Fruit fly (Drosophila melanogaster) whole organism, embryonic: ENCODE data around the gene CG1246.

Source experiments
- Adf1 ChIP-seq: fragments of 200-800 bp; sonication (Bioruptor generic); IDR thresholded peaks from 2 replicates; pipeline ENCODE4 v1.3.6; 2022; ENCODE audit warnings: missing biosample characterization, missing genetic modification characterization
- Aef1 ChIP-seq: fragments of 200-800 bp; sonication (Bioruptor generic); IDR thresholded peaks from 3 replicates; pipeline ENCODE4 v1.3.6; 2022; ENCODE audit warnings: missing biosample characterization, missing genetic modification characterization
- CG1024 ChIP-seq: fragments of 200-800 bp; sonication (Bioruptor generic); IDR thresholded peaks from 2 replicates; pipeline ENCODE4 v1.3.6; 2022; ENCODE audit warnings: missing biosample characterization, missing genetic modification characterization
- CG11504 ChIP-seq: fragments of 200-800 bp; sonication (Bioruptor generic); optimal IDR thresholded peaks from 3 replicates; lab custom pipeline; 2019; ENCODE audit warnings: missing biosample characterization, mild to moderate bottlenecking, missing genetic modification characterization, moderate library complexity
- CG12659 ChIP-seq: fragments of 200-800 bp; sonication (Bioruptor generic); optimal IDR thresholded peaks from 3 replicates; lab custom pipeline; 2017; ENCODE audit warnings: mild to moderate bottlenecking, missing biosample characterization, missing genetic modification reagents, missing genetic modification characterization
- CG13123 ChIP-seq: fragments of 200-800 bp; sonication (Bioruptor generic); optimal IDR thresholded peaks from 2 replicates; lab custom pipeline; 2016; ENCODE audit warnings: missing biosample characterization, missing genetic modification characterization
- CG14710 ChIP-seq: fragments of 200-800 bp; sonication (Bioruptor generic); optimal IDR thresholded peaks from 3 replicates; lab custom pipeline; 2019; ENCODE audit warnings: missing biosample characterization, mild to moderate bottlenecking, missing genetic modification characterization, moderate library complexity
- CG14860 ChIP-seq: fragments of 200-800 bp; sonication (Bioruptor generic); IDR thresholded peaks from 3 replicates; pipeline ENCODE4 v1.3.6; 2022; ENCODE audit warnings: missing biosample characterization, missing genetic modification characterization; ENCODE audit not compliant: partially characterized antibody
- CG15696 ChIP-seq: fragments of 200-800 bp; sonication (Bioruptor generic); optimal IDR thresholded peaks from 2 replicates; lab custom pipeline; 2019; ENCODE audit warnings: missing biosample characterization, mild to moderate bottlenecking, missing genetic modification characterization, moderate library complexity
- CG16815 ChIP-seq: fragments of 200-800 bp; sonication (Bioruptor generic); optimal IDR thresholded peaks from 3 replicates; lab custom pipeline; 2017; ENCODE audit warnings: missing biosample characterization, mild to moderate bottlenecking, missing genetic modification characterization
- CG17328 ChIP-seq: fragments of 200-800 bp; sonication (Bioruptor generic); IDR thresholded peaks from 2 replicates; pipeline ENCODE4 v1.3.6; 2022; ENCODE audit warnings: missing biosample characterization, missing genetic modification characterization
- CG1832 ChIP-seq: fragments of 200-800 bp; sonication (Bioruptor generic); optimal IDR thresholded peaks from 2 replicates; lab custom pipeline; 2017; ENCODE audit warnings: missing biosample characterization, mild to moderate bottlenecking, missing genetic modification characterization, inconsistent platforms
- CG18599 ChIP-seq: fragments of 200-800 bp; sonication (Bioruptor generic); optimal IDR thresholded peaks from 3 replicates; lab custom pipeline; 2017; ENCODE audit warnings: missing biosample characterization, missing genetic modification characterization, mild to moderate bottlenecking, moderate library complexity, missing genetic modification reagents
- CG2875 ChIP-seq: fragments of 200-800 bp; sonication (Bioruptor generic); optimal IDR thresholded peaks from 2 replicates; lab custom pipeline; 2017; ENCODE audit warnings: missing biosample characterization, mild to moderate bottlenecking, missing genetic modification characterization, missing genetic modification reagents
- CG2889 ChIP-seq: fragments of 200-800 bp; sonication (Bioruptor generic); IDR thresholded peaks from 3 replicates; pipeline ENCODE4 v1.3.6; 2022; ENCODE audit warnings: missing biosample characterization, missing genetic modification characterization
- CG31365 ChIP-seq: fragments of 200-800 bp; sonication (Bioruptor generic); optimal IDR thresholded peaks from 2 replicates; lab custom pipeline; 2018; ENCODE audit warnings: missing biosample characterization, mild to moderate bottlenecking, missing genetic modification characterization
- CG34224 ChIP-seq: fragments of 200-800 bp; sonication (Bioruptor generic); IDR thresholded peaks from 3 replicates; pipeline ENCODE4 v1.3.6; 2022; ENCODE audit warnings: missing biosample characterization, missing genetic modification characterization; ENCODE audit not compliant: partially characterized antibody
- CG43689 ChIP-seq: fragments of 200-800 bp; sonication (Bioruptor generic); IDR thresholded peaks from 2 replicates; pipeline ENCODE4 v1.3.6; 2022; ENCODE audit warnings: missing biosample characterization, missing genetic modification characterization
- CG4404 ChIP-seq: fragments of 200-800 bp; sonication (Bioruptor generic); IDR thresholded peaks from 2 replicates; pipeline ENCODE4 v1.3.6; 2022; ENCODE audit warnings: missing biosample characterization, missing genetic modification characterization
- CG6791 ChIP-seq: fragments of 200-800 bp; sonication (Bioruptor generic); IDR thresholded peaks from 3 replicates; pipeline ENCODE4 v1.3.6; 2022; ENCODE audit warnings: missing biosample characterization, missing genetic modification characterization; ENCODE audit not compliant: partially characterized antibody
- CG7271 ChIP-seq: fragments of 200-800 bp; sonication (Bioruptor generic); optimal IDR thresholded peaks from 2 replicates; lab custom pipeline; 2018; ENCODE audit warnings: missing biosample characterization, mild to moderate bottlenecking, missing genetic modification characterization, moderate library complexity
- CG7987 ChIP-seq: fragments of 200-800 bp; sonication (Bioruptor generic); optimal IDR thresholded peaks from 2 replicates; lab custom pipeline; 2018; ENCODE audit warnings: missing biosample characterization, mild to moderate bottlenecking, missing genetic modification characterization, moderate library complexity
- CG8089 ChIP-seq: fragments of 200-800 bp; sonication (Bioruptor generic); optimal IDR thresholded peaks from 3 replicates; lab custom pipeline; 2016; ENCODE audit warnings: missing biosample characterization, missing genetic modification characterization
- Dip2 ChIP-seq: fragments of 200-800 bp; sonication (Bioruptor generic); IDR thresholded peaks from 2 replicates; pipeline ENCODE4 v1.3.6; 2022; ENCODE audit warnings: missing biosample characterization, missing genetic modification characterization
- Fer3 ChIP-seq: fragments of 200-800 bp; sonication (Bioruptor generic); optimal IDR thresholded peaks from 2 replicates; lab custom pipeline; 2018; ENCODE audit warnings: missing biosample characterization, mild to moderate bottlenecking, missing genetic modification characterization, moderate library complexity
- HLH54F ChIP-seq: fragments of 200-800 bp; sonication (Bioruptor generic); optimal IDR thresholded peaks from 3 replicates; lab custom pipeline; 2016; ENCODE audit warnings: missing biosample characterization, missing genetic modification characterization
- Hr51 ChIP-seq, 2 experiments: fragments of 200-800 bp; sonication (Bioruptor generic); optimal IDR thresholded peaks; 2 replicates in 1 of 2; 3 replicates in 1 of 2; lab custom pipeline; 2016 to 2018; ENCODE audit warnings: missing biosample characterization in 2 of 2, missing genetic modification characterization in 2 of 2, mild to moderate bottlenecking in 1 of 2, moderate library complexity in 1 of 2
- Mes4 ChIP-seq: fragments of 200-800 bp; sonication (Bioruptor generic); optimal IDR thresholded peaks from 2 replicates; lab custom pipeline; 2016; ENCODE audit warnings: missing biosample characterization, missing genetic modification characterization
- NK7.1 ChIP-seq: fragments of 200-800 bp; sonication (Bioruptor generic); optimal IDR thresholded peaks from 3 replicates; lab custom pipeline; 2016; ENCODE audit warnings: missing biosample characterization, missing genetic modification characterization
- Opbp ChIP-seq: fragments of 200-800 bp; sonication (Bioruptor generic); IDR thresholded peaks from 3 replicates; pipeline ENCODE4 v1.3.6; 2022; ENCODE audit warnings: missing biosample characterization, missing genetic modification characterization; ENCODE audit not compliant: partially characterized antibody
- Usf ChIP-seq: fragments of 200-800 bp; sonication (Bioruptor generic); optimal IDR thresholded peaks from 2 replicates; lab custom pipeline; 2017; ENCODE audit warnings: missing genotype, missing biosample characterization, missing genetic modification characterization
- abd-A ChIP-seq: fragments of 200-800 bp; sonication (Bioruptor generic); optimal IDR thresholded peaks from 3 replicates; lab custom pipeline; 2019; ENCODE audit warnings: missing biosample characterization, mild to moderate bottlenecking, missing genetic modification characterization, moderate library complexity
- ac ChIP-seq: fragments of 200-800 bp; sonication (Bioruptor generic); optimal IDR thresholded peaks from 3 replicates; lab custom pipeline; 2017; ENCODE audit warnings: missing biosample characterization, mild to moderate bottlenecking, missing genetic modification characterization
- aop ChIP-seq: fragments of 200-800 bp; sonication (Bioruptor generic); IDR thresholded peaks from 2 replicates; pipeline ENCODE4 v1.3.6; 2022; ENCODE audit warnings: missing biosample characterization, missing genetic modification characterization
- chinmo ChIP-seq: fragments of 200-800 bp; sonication (Bioruptor generic); IDR thresholded peaks from 4 replicates; pipeline ENCODE4 v1.3.6; 2022; ENCODE audit warnings: missing biosample characterization, missing genetic modification characterization; ENCODE audit not compliant: partially characterized antibody
- en ChIP-seq: fragments of 200-800 bp; sonication (Bioruptor generic); optimal IDR thresholded peaks from 2 replicates; lab custom pipeline; 2016; ENCODE audit warnings: missing biosample characterization, missing genetic modification characterization
- esg ChIP-seq: fragments of 200-800 bp; sonication (Bioruptor generic); conservative IDR thresholded peaks from 2 replicates; pipeline ENCODE4 v1.3.6; 2022; ENCODE audit warnings: missing biosample characterization, missing genetic modification characterization
- fd102C ChIP-seq: fragments of 200-800 bp; sonication (Bioruptor generic); optimal IDR thresholded peaks from 2 replicates; lab custom pipeline; 2018; ENCODE audit warnings: missing biosample characterization, mild to moderate bottlenecking, missing genetic modification characterization, moderate library complexity
- ftz-f1 ChIP-seq: fragments of 200-800 bp; sonication (Bioruptor generic); optimal IDR thresholded peaks from 2 replicates; lab custom pipeline; 2016; ENCODE audit warnings: missing biosample characterization, missing genetic modification characterization
- gfzf ChIP-seq: fragments of 200-800 bp; sonication (Bioruptor generic); optimal IDR thresholded peaks from 2 replicates; lab custom pipeline; 2016; ENCODE audit warnings: missing biosample characterization, mild to moderate bottlenecking, missing genetic modification characterization, moderate library complexity
- lab ChIP-seq: fragments of 200-800 bp; sonication (Bioruptor generic); optimal IDR thresholded peaks from 3 replicates; lab custom pipeline; 2017; ENCODE audit warnings: missing biosample characterization, missing genetic modification characterization, mild to moderate bottlenecking, moderate library complexity, missing genetic modification reagents
- mld ChIP-seq: fragments of 200-800 bp; sonication (Bioruptor generic); IDR thresholded peaks from 3 replicates; pipeline ENCODE4 v1.3.6; 2022; ENCODE audit warnings: missing biosample characterization, missing genetic modification characterization; ENCODE audit not compliant: partially characterized antibody
- odd ChIP-seq: fragments of 200-800 bp; sonication (Bioruptor generic); optimal IDR thresholded peaks from 2 replicates; lab custom pipeline; 2017; ENCODE audit warnings: missing biosample characterization, mild to moderate bottlenecking, missing genetic modification characterization
- onecut ChIP-seq: fragments of 200-800 bp; sonication (Bioruptor generic); IDR thresholded peaks from 2 replicates; pipeline ENCODE4 v1.3.6; 2022; ENCODE audit warnings: missing biosample characterization, missing genetic modification characterization
- pnt ChIP-seq: fragments of 200-800 bp; sonication (Bioruptor generic); optimal IDR thresholded peaks from 3 replicates; lab custom pipeline; 2016; ENCODE audit warnings: missing biosample characterization, missing genetic modification characterization
- psq ChIP-seq: fragments of 200-800 bp; sonication (Bioruptor generic); optimal IDR thresholded peaks from 2 replicates; lab custom pipeline; 2017; ENCODE audit warnings: missing biosample characterization, missing genetic modification characterization
- scrt ChIP-seq: fragments of 200-800 bp; sonication (Bioruptor generic); optimal IDR thresholded peaks from 2 replicates; lab custom pipeline; 2018; ENCODE audit warnings: missing biosample characterization, mild to moderate bottlenecking, missing genetic modification characterization, moderate library complexity
- sob ChIP-seq: fragments of 200-800 bp; sonication (Bioruptor generic); IDR thresholded peaks from 2 replicates; pipeline ENCODE4 v1.3.6; 2022; ENCODE audit warnings: missing biosample characterization, missing genetic modification characterization
- vvl ChIP-seq: fragments of 200-800 bp; sonication (Bioruptor generic); IDR thresholded peaks from 2 replicates; pipeline ENCODE4 v1.3.6; 2022; ENCODE audit warnings: missing biosample characterization, missing genetic modification characterization

Gene CG1246

dm6 chr3L:2631406-2631805 lies 16.4 kb upstream of the CG1246 start, which contains the start of the genes CG42245 and MEP-1 (continued):
- TF ChIP-seq CG2889 (GFP tag; lab: Robert Waterston, UW): no peak
- no peak for TF ChIP-seq abd-A (tag; lab: Kevin White, UChicago)
- TF ChIP-seq pnt (GFP tag; lab: Kevin White, UChicago): no peak
- TF ChIP-seq NK7.1: no peak
- no peak for TF ChIP-seq CG17328
- no peak for TF ChIP-seq fd102C (GFP tag; lab: Kevin White, UChicago)
- peak; percentile 13 for TF ChIP-seq psq (GFP tag; lab: Kevin White, UChicago)
- TF ChIP-seq CG15696 (tag; lab: Kevin White, UChicago): no peak
- peak; percentile 68; the same call in 1 of the 2 replicates for TF ChIP-seq vvl (GFP tag; lab: Robert Waterston, UW)
- TF ChIP-seq Dip2 (GFP tag; lab: Robert Waterston, UW): no peak
- TF ChIP-seq Fer3 (tag; lab: Kevin White, UChicago): peak; percentile 19
- no peak for TF ChIP-seq CG1832 (GFP tag; lab: Kevin White, UChicago)
- peak; percentile 66 for TF ChIP-seq CG11504 (tag; lab: Kevin White, UChicago)
- TF ChIP-seq Usf (GFP tag; lab: Kevin White, UChicago): no peak
- no peak for TF ChIP-seq CG2875 (GFP tag; lab: Kevin White, UChicago)
- peak; percentile 2 for TF ChIP-seq scrt (GFP tag; lab: Kevin White, UChicago)
- TF ChIP-seq en: no peak
- no peak for TF ChIP-seq CG16815 (GFP tag; lab: Kevin White, UChicago)
- peak; percentile 71 for TF ChIP-seq CG6791 (GFP tag; lab: Robert Waterston, UW)
- no peak for TF ChIP-seq Aef1 (GFP tag; lab: Robert Waterston, UW)
- no peak for TF ChIP-seq onecut (GFP tag; lab: Robert Waterston, UW)
- peak; percentile 58 for TF ChIP-seq CG18599 (GFP tag; lab: Kevin White, UChicago)
- peak; percentile 67 for TF ChIP-seq CG12659
- TF ChIP-seq Hr51 (GFP tag; optimal IDR thresholded peaks at IDR 0.05; lab: Kevin White, UChicago): peak; percentile 26 to 55
- TF ChIP-seq mld: peak; percentile 67; the same call in 1 of the 3 replicates
- 0 out of 2 replicates have a peak, but pooled peaks have one; percentile 10 for TF ChIP-seq Adf1 (GFP tag; lab: Robert Waterston, UW)
- TF ChIP-seq CG8089: peak; percentile 6
- no peak for TF ChIP-seq odd (GFP tag; lab: Kevin White, UChicago)
- TF ChIP-seq CG14710 (tag; lab: Kevin White, UChicago): peak; percentile 80
- no peak for TF ChIP-seq aop (GFP tag; lab: Robert Waterston, UW)
- TF ChIP-seq sob: peak; percentile 69
- peak; percentile 66 for TF ChIP-seq CG14860 (GFP tag; lab: Robert Waterston, UW)
- peak; percentile 2 for TF ChIP-seq CG13123 (GFP tag; lab: Kevin White, UChicago)
- no peak for TF ChIP-seq CG31365 (tag; lab: Kevin White, UChicago)
- no peak for TF ChIP-seq CG7987
- TF ChIP-seq lab (GFP tag; lab: Kevin White, UChicago): peak; percentile 46
- peak; percentile 36 for TF ChIP-seq CG7271 (tag; lab: Kevin White, UChicago)
- no peak for TF ChIP-seq esg (GFP tag; lab: Robert Waterston, UW)
- TF ChIP-seq ftz-f1 (GFP tag; lab: Kevin White, UChicago): peak; percentile 30
- peak; percentile 49 for TF ChIP-seq Mes4
- TF ChIP-seq CG4404 (GFP tag; lab: Robert Waterston, UW): no peak
- TF ChIP-seq Opbp (GFP tag; lab: Robert Waterston, UW): peak; percentile 65; the same call in 2 of the 3 replicates
- TF ChIP-seq CG43689 (GFP tag; lab: Robert Waterston, UW): no peak
- TF ChIP-seq HLH54F (GFP tag; lab: Kevin White, UChicago): peak; percentile 58
- peak; percentile 15 for TF ChIP-seq gfzf (GFP tag; lab: Kevin White, UChicago)
- TF ChIP-seq CG34224 (GFP tag; lab: Robert Waterston, UW): peak; percentile 41; the same call in 1 of the 3 replicates
- no peak for TF ChIP-seq ac (GFP tag; lab: Kevin White, UChicago)
- peak; percentile 58; the same call in 1 of the 4 replicates for TF ChIP-seq chinmo (GFP tag; lab: Robert Waterston, UW)
- no peak for TF ChIP-seq CG1024 (GFP tag; lab: Robert Waterston, UW)
